Worm (Caenorhabditis elegans) whole organism, L1 larva: ENCODE results near the gene W02H3.1.
A peak's percentile ranks its signal among the peaks of the same experiment; 100 is the strongest.

ENCODE experiments used
- C04F5.9 ChIP-seq: sonication (generic microtip); optimal IDR thresholded peaks from 2 replicates; lab custom pipeline; 2016; ENCODE audit warnings: missing genetic modification characterization, missing compliant biosample characterization
- C16A3.4 ChIP-seq: fragments of 150-350 bp; optimal IDR thresholded peaks from 2 replicates; lab custom pipeline; 2014; ENCODE audit warnings: missing biosample characterization, missing genetic modification characterization
- Y116A8C.19 ChIP-seq: sonication (generic microtip); optimal IDR thresholded peaks from 2 replicates; lab custom pipeline; 2016; ENCODE audit warnings: missing compliant biosample characterization, missing genetic modification characterization, borderline replicate concordance
- aha-1 ChIP-seq: fragments of 150-350 bp; optimal IDR thresholded peaks from 2 replicates; lab custom pipeline; 2014; ENCODE audit warnings: missing biosample characterization, missing genetic modification characterization
- aly-2 ChIP-seq: fragments of 150-350 bp; optimal IDR thresholded peaks from 2 replicates; lab custom pipeline; 2014; ENCODE audit warnings: missing biosample characterization, missing genetic modification characterization
- blmp-1 ChIP-seq: fragments of 150-350 bp; optimal IDR thresholded peaks from 2 replicates; lab custom pipeline; 2014; ENCODE audit warnings: missing biosample characterization, missing genetic modification characterization
- ceh-63 ChIP-seq: fragments of 200-800 bp; sonication (Bioruptor generic); optimal IDR thresholded peaks from 2 replicates; lab custom pipeline; 2018; ENCODE audit warnings: mild to moderate bottlenecking, missing genetic modification characterization, missing compliant biosample characterization
- ceh-82 ChIP-seq, 3 experiments: fragments of 150-350 bp in 1 of 3; sonication (generic microtip) in 2 of 3; optimal IDR thresholded peaks; 2 replicates each; lab custom pipeline; 2014 to 2017; ENCODE audit warnings: missing biosample characterization in 3 of 3, missing genetic modification characterization in 3 of 3
- ceh-90 ChIP-seq: sonication (generic microtip); optimal IDR thresholded peaks from 2 replicates; lab custom pipeline; 2016; ENCODE audit warnings: missing genetic modification characterization, missing compliant biosample characterization
- ces-1 ChIP-seq: fragments of 150-350 bp; optimal IDR thresholded peaks from 2 replicates; lab custom pipeline; 2014; ENCODE audit warnings: missing biosample characterization, missing genetic modification reagents, missing genetic modification characterization
- dsc-1 ChIP-seq: sonication (generic microtip); optimal IDR thresholded peaks from 2 replicates; lab custom pipeline; 2016; ENCODE audit warnings: mild to moderate bottlenecking, missing genetic modification characterization, missing compliant biosample characterization
- efl-1 ChIP-seq, 4 experiments: fragments of 150-350 bp; optimal IDR thresholded peaks in 3 of 4; peaks in 1 of 4; 1 replicate in 1 of 4; 2 replicates in 3 of 4; lab custom pipeline; 2014; ENCODE audit warnings: missing biosample characterization in 2 of 4, missing genetic modification characterization in 2 of 4, missing genetic modification reagents in 2 of 4
- efl-3 ChIP-seq: fragments of 200-800 bp; sonication (Bioruptor generic); optimal IDR thresholded peaks from 2 replicates; lab custom pipeline; 2018; ENCODE audit warnings: mild to moderate bottlenecking, missing genetic modification characterization, missing compliant biosample characterization
- egl-13 ChIP-seq: sonication (generic microtip); optimal IDR thresholded peaks from 2 replicates; lab custom pipeline; 2016; ENCODE audit warnings: missing genotype, missing genetic modification reagents, missing genetic modification characterization, missing compliant biosample characterization
- elt-3 ChIP-seq, 6 experiments: fragments of 150-350 bp in 1 of 6; sonication (generic microtip); optimal IDR thresholded peaks; 2 replicates each; lab custom pipeline; 2017 to 2018; ENCODE audit warnings: missing biosample characterization in 6 of 6, missing genetic modification characterization in 6 of 6, inconsistent platforms in 1 of 6
- fkh-4 ChIP-seq: sonication (generic microtip); optimal IDR thresholded peaks from 2 replicates; lab custom pipeline; 2016; ENCODE audit warnings: missing compliant biosample characterization, missing genetic modification characterization, borderline replicate concordance
- fkh-8 ChIP-seq: sonication (generic microtip); optimal IDR thresholded peaks from 2 replicates; lab custom pipeline; 2016; ENCODE audit warnings: mild to moderate bottlenecking, missing genetic modification characterization, missing compliant biosample characterization
- fos-1 ChIP-seq: fragments of 150-350 bp; optimal IDR thresholded peaks from 2 replicates; lab custom pipeline; 2014; ENCODE audit warnings: missing biosample characterization, missing genetic modification characterization
- grh-1 ChIP-seq: fragments of 200-800 bp; sonication (Bioruptor generic); IDR thresholded peaks from 2 replicates; pipeline ENCODE4 v1.3.6; 2022; ENCODE audit warnings: missing genetic modification reagents, missing genetic modification characterization, missing compliant biosample characterization
- hlh-17 ChIP-seq: fragments of 200-800 bp; sonication (Bioruptor generic); optimal IDR thresholded peaks from 2 replicates; lab custom pipeline; 2018; ENCODE audit warnings: missing genetic modification characterization, mild to moderate bottlenecking, missing compliant biosample characterization, moderate library complexity, borderline replicate concordance
- hpl-2 ChIP-seq: fragments of 150-350 bp; optimal IDR thresholded peaks from 2 replicates; lab custom pipeline; 2014; ENCODE audit warnings: missing biosample characterization, missing genetic modification reagents, missing genetic modification characterization
- jun-1 ChIP-seq: fragments of 150-350 bp; optimal IDR thresholded peaks from 2 replicates; lab custom pipeline; 2014; ENCODE audit warnings: missing biosample characterization, missing genetic modification reagents, missing genetic modification characterization
- lin-13 ChIP-seq: fragments of 150-350 bp; optimal IDR thresholded peaks from 2 replicates; lab custom pipeline; 2014; ENCODE audit warnings: missing biosample characterization, missing genetic modification reagents, missing genetic modification characterization
- lin-14 ChIP-seq: fragments of 200-800 bp; sonication (Bioruptor generic); optimal IDR thresholded peaks from 2 replicates; lab custom pipeline; 2018; ENCODE audit warnings: mild to moderate bottlenecking, missing genetic modification characterization, moderate library complexity, missing compliant biosample characterization
- mab-9 ChIP-seq: fragments of 200-800 bp; sonication (Bioruptor generic); IDR thresholded peaks from 2 replicates; pipeline ENCODE4 v1.3.6; 2022; ENCODE audit warnings: missing genetic modification reagents, missing genetic modification characterization, missing compliant biosample characterization
- mef-2 ChIP-seq: fragments of 150-350 bp; optimal IDR thresholded peaks from 2 replicates; lab custom pipeline; 2014; ENCODE audit warnings: missing biosample characterization, missing genetic modification characterization
- nhr-11 ChIP-seq: fragments of 150-350 bp; optimal IDR thresholded peaks from 2 replicates; lab custom pipeline; 2014; ENCODE audit warnings: missing biosample characterization, missing genetic modification characterization
- nhr-19 ChIP-seq: fragments of 200-800 bp; sonication (Bioruptor generic); conservative IDR thresholded peaks from 2 replicates; pipeline ENCODE4 v1.3.6; 2022; ENCODE audit warnings: missing genetic modification characterization, missing compliant biosample characterization
- nhr-20 ChIP-seq: sonication (generic microtip); optimal IDR thresholded peaks from 2 replicates; lab custom pipeline; 2016; ENCODE audit warnings: mild to moderate bottlenecking, missing genetic modification characterization, missing compliant biosample characterization
- nhr-71 ChIP-seq: sonication (generic microtip); optimal IDR thresholded peaks from 2 replicates; lab custom pipeline; 2016; ENCODE audit warnings: mild to moderate bottlenecking, missing genetic modification characterization, moderate library complexity, missing compliant biosample characterization
- nhr-76 ChIP-seq: sonication (generic microtip); optimal IDR thresholded peaks from 2 replicates; lab custom pipeline; 2017; ENCODE audit warnings: missing biosample characterization, missing genetic modification characterization
- nhr-77 ChIP-seq: fragments of 150-350 bp; optimal IDR thresholded peaks from 2 replicates; lab custom pipeline; 2014; ENCODE audit warnings: missing biosample characterization, missing genetic modification characterization
- nhr-90 ChIP-seq: sonication (generic microtip); optimal IDR thresholded peaks from 2 replicates; lab custom pipeline; 2016; ENCODE audit warnings: mild to moderate bottlenecking, missing genetic modification characterization, missing compliant biosample characterization; ENCODE audit not compliant: poor library complexity
- pax-3 ChIP-seq: fragments of 200-800 bp; sonication (Bioruptor generic); optimal IDR thresholded peaks from 2 replicates; lab custom pipeline; 2018; ENCODE audit warnings: mild to moderate bottlenecking, missing genetic modification characterization, moderate library complexity, missing compliant biosample characterization
- sox-4 ChIP-seq: sonication (generic microtip); optimal IDR thresholded peaks from 2 replicates; lab custom pipeline; 2016; ENCODE audit warnings: missing genetic modification characterization, missing compliant biosample characterization
- sptf-1 ChIP-seq: fragments of 150-350 bp; optimal IDR thresholded peaks from 2 replicates; lab custom pipeline; 2014; ENCODE audit warnings: missing biosample characterization, missing genetic modification characterization
- sup-37 ChIP-seq: fragments of 200-800 bp; sonication (Bioruptor generic); optimal IDR thresholded peaks from 2 replicates; lab custom pipeline; 2018; ENCODE audit warnings: mild to moderate bottlenecking, missing genetic modification characterization, missing compliant biosample characterization
- swsn-7 ChIP-seq: sonication (generic microtip); optimal IDR thresholded peaks from 2 replicates; lab custom pipeline; 2016; ENCODE audit warnings: missing genetic modification characterization, missing compliant biosample characterization
- tlp-1 ChIP-seq: fragments of 150-350 bp; optimal IDR thresholded peaks from 2 replicates; lab custom pipeline; 2014; ENCODE audit warnings: missing biosample characterization, missing genetic modification characterization
- unc-30 ChIP-seq: sonication (generic microtip); optimal IDR thresholded peaks from 2 replicates; lab custom pipeline; 2017; ENCODE audit warnings: missing biosample characterization, missing genetic modification characterization
- unc-98 ChIP-seq: fragments of 200-800 bp; sonication (Bioruptor generic); IDR thresholded peaks from 2 replicates; pipeline ENCODE4 v1.3.6; 2022; ENCODE audit warnings: missing genetic modification characterization, missing compliant biosample characterization
- xbp-1 ChIP-seq: sonication (generic microtip); optimal IDR thresholded peaks from 2 replicates; lab custom pipeline; 2016; ENCODE audit warnings: missing genetic modification characterization, missing compliant biosample characterization
- zip-4 ChIP-seq: fragments of 200-800 bp; sonication (Bioruptor generic); optimal IDR thresholded peaks from 2 replicates; lab custom pipeline; 2018; ENCODE audit warnings: mild to moderate bottlenecking, missing genetic modification characterization, moderate library complexity, missing compliant biosample characterization

The W02H3.1 gene

ce11 chrX:11104883-11105629, at the start of gene W02H3.1:
Gene W02H3.1 (minus strand): TSS chrX:11105460.
- TF ChIP-seq aha-1 (no peak), nhr-19 (no peak), jun-1 (tag; lab: Kevin White, UChicago) (no peak), efl-1 (optimal IDR thresholded peaks at IDR 0.05; lab: Kevin White, UChicago) (no peak), efl-1 (GFP tag; optimal IDR thresholded peaks at IDR 0.05 in 1 of 2; lab: Kevin White, UChicago) (peak in 1 of 2 experiments; percentile 89), fos-1 (tag; lab: Kevin White, UChicago) (no peak), Y116A8C.19 (tag; lab: Kevin White, UChicago) (no peak), aly-2 (no peak)
- TF ChIP-seq, all 84 proteins: peak for 1

ce11 chrX:11152720-11153119, 47.5 kb upstream of the W02H3.1 start, which contains the start of the genes C05C9.3 and C05C9.2:
Gene C05C9.3 (minus strand): TSS chrX:11152820.
Gene C05C9.2 (plus strand): TSS chrX:11153065.
- TF ChIP-seq nhr-19 (no peak), nhr-77 (no peak), nhr-90 (tag; lab: Kevin White, UChicago) (no peak), zip-4 (GFP tag; lab: Kevin White, UChicago) (no peak), sup-37 (GFP tag; lab: Kevin White, UChicago) (no peak), tlp-1 (tag; lab: Kevin White, UChicago) (no peak), nhr-71 (no peak), unc-98 (GFP tag; lab: Robert Waterston, UW) (no peak), C16A3.4 (tag; lab: Kevin White, UChicago) (no peak), efl-3 (no peak), sptf-1 (tag; lab: Kevin White, UChicago) (no peak), hpl-2 (GFP tag; lab: Kevin White, UChicago) (no peak), ceh-90 (tag; lab: Kevin White, UChicago) (no peak), grh-1 (no peak), mef-2 (tag; lab: Kevin White, UChicago) (no peak), ceh-82 (tag; optimal IDR thresholded peaks at IDR 0.05; lab: Kevin White, UChicago) (no peak), ceh-63 (no peak)

DNA sequence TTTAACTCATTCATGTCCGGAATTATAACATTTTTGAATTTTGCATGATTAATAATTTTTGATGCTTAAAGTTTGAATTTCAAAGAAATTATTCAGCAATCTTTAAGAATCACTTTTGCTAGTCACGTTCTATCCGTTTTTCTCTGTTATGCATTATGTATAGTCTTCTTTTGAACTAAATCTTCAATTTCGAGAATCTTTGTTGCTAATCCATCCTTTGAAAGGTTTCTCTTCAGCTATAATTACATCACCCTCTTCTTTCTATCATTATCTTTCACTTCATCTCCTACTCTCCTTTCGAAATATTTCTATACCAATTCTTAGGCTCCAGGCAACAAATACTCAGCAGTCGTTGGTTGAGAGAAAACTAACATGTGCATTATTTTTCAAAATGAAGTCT, 46.2 kb upstream of the W02H3.1 start:
- TF ChIP-seq C04F5.9 (tag; lab: Kevin White, UChicago) = no peak
- peak; percentile 52 for TF ChIP-seq nhr-11 (tag; lab: Kevin White, UChicago)
- peak; percentile 56 for TF ChIP-seq dsc-1 (tag; lab: Kevin White, UChicago)
- TF ChIP-seq hlh-17 (GFP tag; lab: Kevin White, UChicago) = no peak
- peak; percentile 54 for TF ChIP-seq fkh-8
- peak; percentile 34 for TF ChIP-seq pax-3
- no peak for TF ChIP-seq unc-98 (GFP tag; lab: Robert Waterston, UW)

- TF ChIP-seq sox-4 (no peak), zip-4 (GFP tag; lab: Kevin White, UChicago) (no peak), blmp-1 (tag; lab: Kevin White, UChicago) (peak; percentile 4), ces-1 (no peak), jun-1 (tag; lab: Kevin White, UChicago) (no peak), nhr-76 (tag; lab: Kevin White, UChicago) (no peak), swsn-7 (no peak), lin-13 (GFP tag; lab: Kevin White, UChicago) (no peak), fkh-4 (tag; lab: Kevin White, UChicago) (no peak), elt-3 (tag; optimal IDR thresholded peaks at IDR 0.05; lab: Kevin White, UChicago) (no peak), sup-37 (GFP tag; lab: Kevin White, UChicago) (no peak), mef-2 (tag; lab: Kevin White, UChicago) (no peak), fos-1 (tag; lab: Kevin White, UChicago) (no peak), C16A3.4 (tag; lab: Kevin White, UChicago) (no peak), mab-9 (GFP tag; lab: Robert Waterston, UW) (peak; percentile 68), nhr-71 (no peak), nhr-19 (no peak), xbp-1 (no peak), C04F5.9 (tag; lab: Kevin White, UChicago) (no peak), nhr-20 (tag; lab: Kevin White, UChicago) (no peak), lin-14 (peak; percentile 18), unc-30 (tag; lab: Kevin White, UChicago) (peak; percentile 14), egl-13 (tag; lab: Kevin White, UChicago) (no peak)
These were observed 32.4 kb upstream of the W02H3.1 start for ce11 chrX:11137632-11138031.
